Fruit fly (Drosophila melanogaster) whole organism, embryonic: ENCODE measurements around the gene CG10311.
A peak's percentile ranks its signal among the peaks of the same experiment; 100 is the strongest.

ENCODE experiments used
- Antp ChIP-seq: fragments of 200-800 bp; sonication (Bioruptor generic); optimal IDR thresholded peaks from 3 replicates; lab custom pipeline; 2016; ENCODE audit warnings: missing biosample characterization, missing genetic modification characterization
- Atf-2 ChIP-seq: fragments of 200-800 bp; sonication (Bioruptor generic); optimal IDR thresholded peaks from 2 replicates; lab custom pipeline; 2016; ENCODE audit warnings: missing biosample characterization, missing genetic modification characterization
- B-H2 ChIP-seq: fragments of 200-800 bp; sonication (Bioruptor generic); optimal IDR thresholded peaks from 2 replicates; lab custom pipeline; 2018; ENCODE audit warnings: missing biosample characterization, mild to moderate bottlenecking, missing genetic modification characterization
- Bteb2 ChIP-seq: fragments of 200-800 bp; sonication (Bioruptor generic); optimal IDR thresholded peaks from 2 replicates; lab custom pipeline; 2016; ENCODE audit warnings: missing biosample characterization, missing genetic modification characterization
- CG1024 ChIP-seq: fragments of 200-800 bp; sonication (Bioruptor generic); IDR thresholded peaks from 2 replicates; pipeline ENCODE4 v1.3.6; 2022; ENCODE audit warnings: missing biosample characterization, missing genetic modification characterization
- CG10979 ChIP-seq: fragments of 200-800 bp; sonication (Bioruptor generic); optimal IDR thresholded peaks from 2 replicates; lab custom pipeline; 2018; ENCODE audit warnings: missing biosample characterization, mild to moderate bottlenecking, missing genetic modification characterization, moderate library complexity
- CG11560 ChIP-seq: fragments of 200-800 bp; sonication (Bioruptor generic); IDR thresholded peaks from 3 replicates; pipeline ENCODE4 v1.3.6; 2022; ENCODE audit warnings: missing biosample characterization, missing genetic modification characterization
- CG12219 ChIP-seq: fragments of 200-800 bp; sonication (Bioruptor generic); optimal IDR thresholded peaks from 3 replicates; lab custom pipeline; 2018; ENCODE audit warnings: missing biosample characterization, mild to moderate bottlenecking, missing genetic modification characterization
- CG14667 ChIP-seq: fragments of 200-800 bp; sonication (Bioruptor generic); IDR thresholded peaks from 2 replicates; pipeline ENCODE4 v1.3.6; 2022; ENCODE audit warnings: missing biosample characterization, missing genetic modification characterization
- CG15696 ChIP-seq: fragments of 200-800 bp; sonication (Bioruptor generic); optimal IDR thresholded peaks from 2 replicates; lab custom pipeline; 2019; ENCODE audit warnings: missing biosample characterization, mild to moderate bottlenecking, missing genetic modification characterization, moderate library complexity
- CG16813 ChIP-seq: fragments of 200-800 bp; sonication (Bioruptor generic); IDR thresholded peaks from 3 replicates; pipeline ENCODE4 v1.3.6; 2022; ENCODE audit warnings: missing biosample characterization, missing genetic modification characterization; ENCODE audit not compliant: partially characterized antibody
- CG17328 ChIP-seq: fragments of 200-800 bp; sonication (Bioruptor generic); IDR thresholded peaks from 2 replicates; pipeline ENCODE4 v1.3.6; 2022; ENCODE audit warnings: missing biosample characterization, missing genetic modification characterization
- CG17361 ChIP-seq: fragments of 200-800 bp; sonication (Bioruptor generic); IDR thresholded peaks from 3 replicates; pipeline ENCODE4 v1.3.6; 2022; ENCODE audit warnings: missing biosample characterization, missing genetic modification characterization
- CG17385 ChIP-seq: fragments of 200-800 bp; sonication (Bioruptor generic); optimal IDR thresholded peaks from 3 replicates; lab custom pipeline; 2018; ENCODE audit warnings: missing biosample characterization, mild to moderate bottlenecking, missing genetic modification characterization
- CG17912 ChIP-seq: fragments of 200-800 bp; sonication (Bioruptor generic); optimal IDR thresholded peaks from 2 replicates; lab custom pipeline; 2018; ENCODE audit warnings: missing biosample characterization, mild to moderate bottlenecking, missing genetic modification characterization
- CG18011 ChIP-seq: fragments of 200-800 bp; sonication (Bioruptor generic); optimal IDR thresholded peaks from 2 replicates; lab custom pipeline; 2017; ENCODE audit warnings: missing biosample characterization, missing genetic modification characterization, mild to moderate bottlenecking, moderate library complexity, missing genotype
- CG32767 ChIP-seq: fragments of 200-800 bp; sonication (Bioruptor generic); IDR thresholded peaks from 2 replicates; pipeline ENCODE4 v1.3.6; 2022; ENCODE audit warnings: missing biosample characterization, missing genetic modification characterization
- CG33557 ChIP-seq: fragments of 200-800 bp; sonication (Bioruptor generic); optimal IDR thresholded peaks from 2 replicates; lab custom pipeline; 2019; ENCODE audit warnings: missing biosample characterization, mild to moderate bottlenecking, missing genetic modification characterization, moderate library complexity
- CG5180 ChIP-seq: fragments of 200-800 bp; sonication (Bioruptor generic); optimal IDR thresholded peaks from 3 replicates; lab custom pipeline; 2017; ENCODE audit warnings: missing biosample characterization, missing genetic modification characterization, mild to moderate bottlenecking, moderate library complexity, missing genetic modification reagents
- CG6765 ChIP-seq: fragments of 200-800 bp; sonication (Bioruptor generic); optimal IDR thresholded peaks from 3 replicates; lab custom pipeline; 2017; ENCODE audit warnings: missing biosample characterization, mild to moderate bottlenecking, missing genetic modification characterization
- CG7987 ChIP-seq: fragments of 200-800 bp; sonication (Bioruptor generic); optimal IDR thresholded peaks from 2 replicates; lab custom pipeline; 2018; ENCODE audit warnings: missing biosample characterization, mild to moderate bottlenecking, missing genetic modification characterization, moderate library complexity
- CG8089 ChIP-seq: fragments of 200-800 bp; sonication (Bioruptor generic); optimal IDR thresholded peaks from 3 replicates; lab custom pipeline; 2016; ENCODE audit warnings: missing biosample characterization, missing genetic modification characterization
- Dip2 ChIP-seq: fragments of 200-800 bp; sonication (Bioruptor generic); IDR thresholded peaks from 2 replicates; pipeline ENCODE4 v1.3.6; 2022; ENCODE audit warnings: missing biosample characterization, missing genetic modification characterization
- Gsc ChIP-seq: fragments of 200-800 bp; sonication (Bioruptor generic); IDR thresholded peaks from 2 replicates; pipeline ENCODE4 v1.3.6; 2022; ENCODE audit warnings: missing biosample characterization, missing genetic modification characterization
- H15 ChIP-seq: fragments of 200-800 bp; sonication (Bioruptor generic); IDR thresholded peaks from 3 replicates; pipeline ENCODE4 v1.3.6; 2022; ENCODE audit warnings: missing biosample characterization, missing genetic modification characterization
- Myb ChIP-seq: fragments of 200-800 bp; sonication (Bioruptor generic); optimal IDR thresholded peaks from 2 replicates; lab custom pipeline; 2016; ENCODE audit warnings: missing biosample characterization, missing genetic modification characterization
- NC2β ChIP-seq: fragments of 200-800 bp; sonication (Bioruptor generic); optimal IDR thresholded peaks from 2 replicates; lab custom pipeline; 2016; ENCODE audit warnings: missing biosample characterization, missing genetic modification characterization
- Rfx ChIP-seq: fragments of 200-800 bp; sonication (Bioruptor generic); IDR thresholded peaks from 2 replicates; pipeline ENCODE4 v1.3.6; 2022; ENCODE audit warnings: missing biosample characterization, missing genetic modification characterization
- Scr ChIP-seq: fragments of 200-800 bp; sonication (Bioruptor generic); IDR thresholded peaks from 2 replicates; pipeline ENCODE4 v1.3.6; 2022; ENCODE audit warnings: missing biosample characterization, missing genetic modification characterization; ENCODE audit not compliant: partially characterized antibody
- Sry-δ ChIP-seq: fragments of 200-800 bp; sonication (Bioruptor generic); optimal IDR thresholded peaks from 2 replicates; lab custom pipeline; 2016; ENCODE audit warnings: missing biosample characterization, missing genetic modification characterization
- Stat92E ChIP-seq, 3 experiments: fragments of >200 bp in 2 of 3; fragments of 200-800 bp in 1 of 3; sonication (Bioruptor generic) in 1 of 3; optimal IDR thresholded peaks; 2 replicates each; lab custom pipeline; 2017 to 2019; ENCODE audit warnings: missing biosample characterization in 3 of 3, missing genetic modification characterization in 3 of 3, mild to moderate bottlenecking in 1 of 3, moderate library complexity in 1 of 3
- abd-A ChIP-seq: fragments of 200-800 bp; sonication (Bioruptor generic); optimal IDR thresholded peaks from 3 replicates; lab custom pipeline; 2019; ENCODE audit warnings: missing biosample characterization, mild to moderate bottlenecking, missing genetic modification characterization, moderate library complexity
- ara ChIP-seq: fragments of 200-800 bp; sonication (Bioruptor generic); IDR thresholded peaks from 2 replicates; pipeline ENCODE4 v1.3.6; 2022; ENCODE audit warnings: missing biosample characterization, missing genetic modification characterization
- bbx ChIP-seq: fragments of 200-800 bp; sonication (Bioruptor generic); IDR thresholded peaks from 2 replicates; pipeline ENCODE4 v1.3.6; 2022; ENCODE audit warnings: missing biosample characterization, missing genetic modification characterization; ENCODE audit not compliant: partially characterized antibody
- chn ChIP-seq: fragments of 200-800 bp; sonication (Bioruptor generic); optimal IDR thresholded peaks from 2 replicates; lab custom pipeline; 2016; ENCODE audit warnings: missing biosample characterization, missing genetic modification characterization
- danr ChIP-seq: fragments of 200-800 bp; sonication (Bioruptor generic); IDR thresholded peaks from 2 replicates; pipeline ENCODE4 v1.3.6; 2022; ENCODE audit warnings: missing biosample characterization, missing genetic modification characterization
- disco-r ChIP-seq: fragments of 200-800 bp; sonication (Bioruptor generic); optimal IDR thresholded peaks from 2 replicates; lab custom pipeline; 2016; ENCODE audit warnings: missing biosample characterization, missing genetic modification characterization
- emc ChIP-seq: fragments of 200-800 bp; sonication (Bioruptor generic); optimal IDR thresholded peaks from 2 replicates; lab custom pipeline; 2016; ENCODE audit warnings: missing biosample characterization, missing genetic modification characterization
- gro ChIP-seq: fragments of 200-800 bp; sonication (Bioruptor generic); optimal IDR thresholded peaks from 2 replicates; lab custom pipeline; 2016; ENCODE audit warnings: missing biosample characterization, missing genetic modification characterization
- gsb-n ChIP-seq: fragments of 200-800 bp; sonication (Bioruptor generic); optimal IDR thresholded peaks from 3 replicates; lab custom pipeline; 2018; ENCODE audit warnings: missing biosample characterization, mild to moderate bottlenecking, missing genetic modification characterization
- klu ChIP-seq: fragments of 200-800 bp; sonication (Bioruptor generic); IDR thresholded peaks from 2 replicates; pipeline ENCODE4 v1.3.6; 2022; ENCODE audit warnings: missing biosample characterization, missing genetic modification characterization
- lab ChIP-seq: fragments of 200-800 bp; sonication (Bioruptor generic); optimal IDR thresholded peaks from 3 replicates; lab custom pipeline; 2017; ENCODE audit warnings: missing biosample characterization, missing genetic modification characterization, mild to moderate bottlenecking, moderate library complexity, missing genetic modification reagents
- lilli ChIP-seq: fragments of 200-800 bp; sonication (Bioruptor generic); optimal IDR thresholded peaks from 3 replicates; lab custom pipeline; 2016; ENCODE audit warnings: missing biosample characterization, missing genetic modification characterization
- luna ChIP-seq: fragments of 200-800 bp; sonication (Bioruptor generic); optimal IDR thresholded peaks from 2 replicates; lab custom pipeline; 2016; ENCODE audit warnings: missing biosample characterization, missing genetic modification characterization
- pita ChIP-seq: fragments of 200-800 bp; sonication (Bioruptor generic); optimal IDR thresholded peaks from 2 replicates; lab custom pipeline; 2017; ENCODE audit warnings: missing biosample characterization, mild to moderate bottlenecking, missing genetic modification characterization
- prd ChIP-seq, 3 experiments: fragments of >200 bp in 2 of 3; fragments of 200-800 bp in 1 of 3; sonication (Bioruptor generic) in 1 of 3; optimal IDR thresholded peaks in 2 of 3; IDR thresholded peaks in 1 of 3; 2 replicates in 2 of 3; 3 replicates in 1 of 3; pipeline versions ENCODE4 v1.3.6 to Lab custom; 2017 to 2022; ENCODE audit warnings: missing biosample characterization in 1 of 3, missing genetic modification characterization in 1 of 3
- ranshi ChIP-seq: fragments of 200-800 bp; sonication (Bioruptor generic); IDR thresholded peaks from 2 replicates; pipeline ENCODE4 v1.3.6; 2022; ENCODE audit warnings: missing biosample characterization, missing genetic modification characterization
- sob ChIP-seq: fragments of 200-800 bp; sonication (Bioruptor generic); IDR thresholded peaks from 2 replicates; pipeline ENCODE4 v1.3.6; 2022; ENCODE audit warnings: missing biosample characterization, missing genetic modification characterization
- sqz ChIP-seq: fragments of 200-800 bp; sonication (Bioruptor generic); optimal IDR thresholded peaks from 3 replicates; lab custom pipeline; 2018; ENCODE audit warnings: missing biosample characterization, mild to moderate bottlenecking, missing genetic modification characterization
- trem ChIP-seq: fragments of 200-800 bp; optimal IDR thresholded peaks from 3 replicates; lab custom pipeline; 2019; ENCODE audit warnings: missing biosample characterization, mild to moderate bottlenecking, missing genetic modification characterization, moderate library complexity
- wek ChIP-seq: fragments of 200-800 bp; sonication (Bioruptor generic); optimal IDR thresholded peaks from 3 replicates; lab custom pipeline; 2018; ENCODE audit warnings: missing biosample characterization, mild to moderate bottlenecking, missing genetic modification characterization, moderate library complexity

Gene CG10311

DNA sequence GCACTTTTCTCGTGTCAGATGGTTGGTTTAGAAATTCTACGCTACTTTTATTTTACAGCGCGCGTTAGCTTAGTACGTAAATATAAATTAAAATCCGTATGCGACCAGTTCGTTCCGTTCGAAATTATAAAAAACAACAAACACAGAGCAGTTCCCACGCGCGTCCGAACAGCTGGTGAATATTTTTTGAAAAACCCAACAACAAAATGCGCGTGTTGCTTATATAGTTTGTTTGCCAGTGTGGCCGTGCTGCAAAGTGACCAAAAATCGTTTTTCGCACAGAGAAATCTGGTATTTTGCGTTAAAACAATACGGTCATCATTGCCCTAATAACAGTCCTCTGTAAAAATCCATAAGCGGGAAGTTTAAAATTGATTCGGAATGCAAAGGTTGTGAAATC is 18.5 kb downstream of the CG10311 start (continued):
- peak; percentile 51 for TF ChIP-seq Sry-δ (GFP tag; lab: Kevin White, UChicago)
- no peak for TF ChIP-seq wek
- TF ChIP-seq ara (GFP tag; lab: Robert Waterston, UW), result no peak
- TF ChIP-seq klu, result no peak
- peak; percentile 15 for TF ChIP-seq gsb-n
- peak; percentile 54 for TF ChIP-seq Myb (GFP tag; lab: Kevin White, UChicago)
- TF ChIP-seq disco-r (GFP tag; lab: Kevin White, UChicago), result no peak
- no peak for TF ChIP-seq CG11560 (tag; lab: Robert Waterston, UW)
- no peak for TF ChIP-seq lilli (GFP tag; lab: Kevin White, UChicago)
- no peak for TF ChIP-seq danr (GFP tag; lab: Robert Waterston, UW)
- TF ChIP-seq emc (GFP tag; lab: Kevin White, UChicago), result no peak
- TF ChIP-seq CG32767, result no peak
- TF ChIP-seq trem (tag; lab: Kevin White, UChicago), result peak; percentile 75
- no peak for TF ChIP-seq chn (GFP tag; lab: Kevin White, UChicago)
- no peak for TF ChIP-seq Bteb2 (GFP tag; lab: Kevin White, UChicago)
- TF ChIP-seq CG15696 (tag; lab: Kevin White, UChicago), result no peak
- TF ChIP-seq Stat92E (GFP tag; optimal IDR thresholded peaks at IDR 0.05; lab: Kevin White, UChicago), result peak in 1 of 3 experiments; percentile 89
- peak; percentile 87 for TF ChIP-seq NC2β (GFP tag; lab: Kevin White, UChicago)
- TF ChIP-seq CG5180 (GFP tag; lab: Kevin White, UChicago), result no peak
- TF ChIP-seq CG33557 (GFP tag; lab: Kevin White, UChicago), result no peak
- TF ChIP-seq CG1024, result no peak
- no peak for TF ChIP-seq Gsc
- TF ChIP-seq CG16813 (GFP tag; lab: Robert Waterston, UW), result no peak
- TF ChIP-seq CG6765 (GFP tag; lab: Kevin White, UChicago), result no peak
- peak; percentile 52; the same call in 1 of the 2 replicates for TF ChIP-seq bbx (GFP tag; lab: Robert Waterston, UW)
- TF ChIP-seq CG17912, result no peak
- no peak for TF ChIP-seq ranshi (GFP tag; lab: Robert Waterston, UW)
- TF ChIP-seq CG18011 (GFP tag; lab: Kevin White, UChicago), result no peak
- TF ChIP-seq sqz (GFP tag; lab: Kevin White, UChicago), result peak; percentile 2
- peak; percentile 40 for TF ChIP-seq gro (GFP tag; lab: Kevin White, UChicago)
- peak; percentile 23 for TF ChIP-seq B-H2
- TF ChIP-seq lab (GFP tag; lab: Kevin White, UChicago), result no peak
- no peak for TF ChIP-seq prd (optimal IDR thresholded peaks at IDR 0.05; lab: Kevin White, UChicago)
- no peak for TF ChIP-seq prd (GFP tag; IDR thresholded peaks at IDR 0.05; lab: Robert Waterston, UW)
- no peak for TF ChIP-seq Antp (GFP tag; lab: Kevin White, UChicago)
- peak; percentile 18; the same call in 1 of the 3 replicates for TF ChIP-seq CG17361 (GFP tag; lab: Robert Waterston, UW)
- no peak for TF ChIP-seq Rfx (GFP tag; lab: Robert Waterston, UW)
- no peak for TF ChIP-seq CG7987 (GFP tag; lab: Kevin White, UChicago)
- no peak for TF ChIP-seq CG8089 (GFP tag; lab: Kevin White, UChicago)
- no peak for TF ChIP-seq CG10979 (tag; lab: Kevin White, UChicago)
- TF ChIP-seq luna (GFP tag; lab: Kevin White, UChicago), result no peak
- no peak for TF ChIP-seq CG17385
- TF ChIP-seq Scr (GFP tag; lab: Robert Waterston, UW), result 0 out of 2 replicates have a peak, but pooled peaks have one; percentile 35
- TF ChIP-seq H15, result no peak
- no peak for TF ChIP-seq sob
- TF ChIP-seq pita (GFP tag; lab: Kevin White, UChicago), result no peak
- TF ChIP-seq CG12219, result no peak
- TF ChIP-seq CG14667 (GFP tag; lab: Robert Waterston, UW), result no peak
- no peak for TF ChIP-seq CG17328
- TF ChIP-seq Atf-2 (GFP tag; lab: Kevin White, UChicago), result no peak
- no peak for TF ChIP-seq Dip2 (GFP tag; lab: Robert Waterston, UW)
- TF ChIP-seq abd-A (tag; lab: Kevin White, UChicago), result no peak
